Worm (Caenorhabditis elegans): Measurements from ENCODE around the gene hgrs-1.

DNA sequence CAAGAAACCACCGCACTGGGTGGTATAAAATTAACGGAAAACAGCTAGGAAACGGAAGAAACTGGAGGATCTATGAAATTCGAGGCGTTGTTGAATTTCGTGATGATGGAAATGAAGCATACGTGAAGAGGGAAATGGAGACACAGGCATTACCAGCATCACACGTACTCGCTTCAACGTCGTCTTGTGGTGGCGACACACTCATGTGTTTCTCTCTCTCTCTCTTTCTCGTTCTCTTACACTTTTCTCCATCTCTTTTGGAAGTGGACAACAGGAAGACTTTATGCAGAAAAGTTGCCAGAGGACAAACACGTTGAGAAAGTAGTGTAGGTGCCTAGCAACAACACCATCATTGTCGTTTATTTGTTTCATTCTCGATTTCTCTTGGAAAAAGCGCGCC is 26.6 kb upstream of the hgrs-1 start:
- TF ChIP-seq lin-11 (tag; optimal IDR thresholded peaks at IDR 0.05) (no peak), sox-4 (tag; optimal IDR thresholded peaks at IDR 0.05) (no peak), hlh-15 (tag; optimal IDR thresholded peaks at IDR 0.05) (no peak), hlh-6 (tag; optimal IDR thresholded peaks at IDR 0.05) (no peak), pha-4 (tag; optimal IDR thresholded peaks at IDR 0.05) (no peak), ama-1 (optimal IDR thresholded peaks at IDR 0.05) (no peak), fkh-6 (tag; optimal IDR thresholded peaks at IDR 0.05) (no peak), lim-6 (tag; optimal IDR thresholded peaks at IDR 0.05) (no peak), pqm-1 (tag; optimal IDR thresholded peaks at IDR 0.05) (no peak), ceh-34 (tag; optimal IDR thresholded peaks at IDR 0.05) (peak; percentile 53), nhr-11 (tag; optimal IDR thresholded peaks at IDR 0.05) (no peak)
